Worm (Caenorhabditis elegans) whole organism, midembryonic: ENCODE results near the gene C49C3.21.

Experiments
- T22C8.4 ChIP-seq: fragments of 200-800 bp; sonication (Bioruptor generic); IDR thresholded peaks from 2 replicates; pipeline ENCODE4 v1.3.6; 2022; ENCODE audit warnings: missing genetic modification characterization, missing compliant biosample characterization
- klf-2 ChIP-seq: fragments of 200-800 bp; sonication (Bioruptor generic); conservative IDR thresholded peaks from 2 replicates; pipeline ENCODE4 v1.3.6; 2022; ENCODE audit warnings: missing genetic modification reagents, missing genetic modification characterization, missing compliant biosample characterization
- ref-1 ChIP-seq: fragments of 200-800 bp; sonication (Bioruptor generic); conservative IDR thresholded peaks from 2 replicates; pipeline ENCODE4 v1.3.6; 2022; ENCODE audit warnings: missing genetic modification reagents, missing genetic modification characterization, missing compliant biosample characterization

ce11 chrIV:17342667-17343066, at the start of gene C49C3.21:
- no peak for TF ChIP-seq klf-2 (GFP tag; lab: Robert Waterston, UW)
- TF ChIP-seq ref-1 (GFP tag; lab: Robert Waterston, UW) = no peak
- TF ChIP-seq T22C8.4 (GFP tag; lab: Robert Waterston, UW) = no peak
